Worm (Caenorhabditis elegans): ENCODE data around the gene F09D12.2.
"Not testable (repeated sequence)": the region's sequence is repeated elsewhere in the genome, so short reads cannot be mapped to it uniquely, and the experiment has no call there.

Gene F09D12.2

DNA sequence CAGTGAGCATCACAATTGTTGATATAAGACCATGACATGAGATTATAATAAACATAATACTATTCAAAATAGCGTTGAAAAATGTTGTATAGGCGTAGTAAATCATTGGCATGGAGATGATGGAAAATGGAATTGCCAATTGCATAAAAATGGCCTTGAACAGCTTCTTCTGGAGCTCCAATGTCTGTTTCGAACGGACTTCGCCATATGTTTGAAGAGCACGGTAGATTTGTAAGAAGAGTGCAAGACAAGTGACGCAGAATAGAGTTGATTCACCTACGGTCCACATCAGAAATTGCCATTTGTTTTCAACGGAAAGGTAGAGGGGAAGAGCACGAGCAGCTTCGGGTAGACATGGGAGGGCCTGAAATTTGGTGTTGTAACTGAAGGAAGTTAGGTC, 3.3 kb upstream of the F09D12.2 start:
- TF ChIP-seq tbx-11 (GFP tag; IDR thresholded peaks at IDR 0.05) (no peak), sea-1 (GFP tag; conservative IDR thresholded peaks at IDR 0.05) (no peak), flt-1 (GFP tag; IDR thresholded peaks at IDR 0.05) (no peak), hmg-4 (GFP tag; optimal IDR thresholded peaks at IDR 0.05) (no peak), hnd-1 (tag; optimal IDR thresholded peaks at IDR 0.05) (no peak), ama-1 (optimal IDR thresholded peaks at IDR 0.05) (no peak), ceh-13 (GFP tag; optimal IDR thresholded peaks at IDR 0.05) (no peak), tra-4 (tag; optimal IDR thresholded peaks at IDR 0.05) (no peak)

DNA sequence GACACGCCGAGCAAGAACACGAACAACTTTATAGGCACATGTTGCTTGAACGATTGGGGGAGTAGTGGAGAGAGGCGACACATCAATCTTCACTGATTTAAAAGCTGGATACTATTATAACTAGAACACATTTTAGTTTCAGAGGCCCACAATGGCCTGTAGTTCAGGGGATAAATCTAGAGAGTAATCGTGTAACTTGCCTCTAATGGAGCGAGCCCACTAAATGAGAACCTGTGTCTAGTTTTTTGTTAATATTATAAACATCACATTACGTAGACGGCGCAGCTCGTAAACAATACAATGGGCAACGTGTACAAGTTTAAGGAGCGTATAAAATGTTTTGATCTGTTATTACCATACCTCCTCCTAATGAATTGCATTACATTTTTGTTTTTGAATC, 613 bp upstream of the F09D12.2 start, which contains the start of gene F58E2.5:
TSS of gene F58E2.5 (plus strand) at position 301 of the 400 bp plus-strand sequence.
- no peak for TF ChIP-seq tbx-37 (GFP tag; conservative IDR thresholded peaks at IDR 0.05)
- no peak for TF ChIP-seq pes-1 (GFP tag; IDR thresholded peaks at IDR 0.05)
- TF ChIP-seq ceh-36 (tag; optimal IDR thresholded peaks at IDR 0.05): no peak
- no peak for TF ChIP-seq sea-1 (GFP tag; conservative IDR thresholded peaks at IDR 0.05)
- TF ChIP-seq ceh-13 (GFP tag; optimal IDR thresholded peaks at IDR 0.05): no peak
- no peak for TF ChIP-seq flt-1 (GFP tag; IDR thresholded peaks at IDR 0.05)
- TF ChIP-seq B0310.2 (tag; optimal IDR thresholded peaks at IDR 0.05): no peak
- TF ChIP-seq ets-7 (tag; optimal IDR thresholded peaks at IDR 0.05): no peak
- no peak for TF ChIP-seq hmg-4 (GFP tag; optimal IDR thresholded peaks at IDR 0.05)
- no peak for TF ChIP-seq tra-4 (tag; optimal IDR thresholded peaks at IDR 0.05)
- no peak for TF ChIP-seq ama-1 (optimal IDR thresholded peaks at IDR 0.05)
- no peak for TF ChIP-seq tbx-11 (GFP tag; IDR thresholded peaks at IDR 0.05)
- TF ChIP-seq F13C5.2 (tag; optimal IDR thresholded peaks at IDR 0.05): no peak
- no peak for TF ChIP-seq scrt-1 (GFP tag; IDR thresholded peaks at IDR 0.05)
- TF ChIP-seq hmbx-1 (tag; optimal IDR thresholded peaks at IDR 0.05): no peak
- no peak for TF ChIP-seq aly-1 (tag; optimal IDR thresholded peaks at IDR 0.05)
- TF ChIP-seq hnd-1 (tag; optimal IDR thresholded peaks at IDR 0.05): no peak

DNA sequence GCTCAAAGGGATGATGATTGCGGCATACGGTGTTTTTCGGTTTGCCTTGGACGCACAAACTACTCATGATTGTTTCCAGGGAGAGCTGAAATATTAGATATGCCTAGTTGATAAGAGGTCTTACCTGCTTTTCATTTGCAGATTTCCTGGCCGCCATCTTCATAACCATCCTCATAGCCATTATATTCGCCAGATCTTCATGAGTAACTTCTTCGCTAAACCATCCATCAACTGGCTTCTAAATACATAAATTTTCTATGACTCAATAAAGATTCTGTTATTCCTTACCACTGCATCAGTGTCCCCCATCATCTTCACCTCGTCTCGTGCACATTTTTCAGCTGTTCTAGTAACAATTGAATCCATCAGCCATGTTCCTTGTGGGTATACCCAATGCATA, 1.5 kb downstream of the F09D12.2 start:
- no peak for TF ChIP-seq ets-7 (tag; optimal IDR thresholded peaks at IDR 0.05)
- TF ChIP-seq F13C5.2 (tag; optimal IDR thresholded peaks at IDR 0.05): no peak
- no peak for TF ChIP-seq aly-1 (tag; optimal IDR thresholded peaks at IDR 0.05)

DNA sequence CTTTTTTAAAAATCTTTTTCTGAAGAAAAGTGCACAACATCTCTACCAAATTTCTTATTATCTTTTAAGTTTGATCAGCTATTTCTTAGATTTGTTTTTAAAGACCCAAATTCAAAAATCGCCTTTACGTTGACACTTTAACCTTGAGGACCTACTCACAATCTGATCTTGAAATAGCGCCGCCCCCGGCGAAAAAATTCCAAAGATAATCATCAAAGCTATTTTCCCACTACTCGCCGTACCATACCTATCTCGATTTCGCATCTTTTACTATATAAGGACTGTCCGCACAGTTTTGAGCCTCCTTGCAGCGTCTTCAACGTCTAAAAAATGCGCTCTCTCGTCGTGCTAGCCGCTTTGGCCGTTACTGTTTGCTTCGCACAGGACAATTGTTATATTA, 3.2 kb downstream of the F09D12.2 start, which contains the start of gene grd-10:
TSS of gene grd-10 (plus strand) at position 208 of the 400 bp plus-strand sequence.
- TF ChIP-seq tra-4 (tag; optimal IDR thresholded peaks at IDR 0.05): no peak
- no peak for TF ChIP-seq ceh-36 (tag; optimal IDR thresholded peaks at IDR 0.05)
- no peak for TF ChIP-seq tbx-37 (GFP tag; conservative IDR thresholded peaks at IDR 0.05)
- no peak for TF ChIP-seq hmbx-1 (tag; optimal IDR thresholded peaks at IDR 0.05)
- no peak for TF ChIP-seq aly-1 (tag; optimal IDR thresholded peaks at IDR 0.05)
- TF ChIP-seq sea-1 (GFP tag; conservative IDR thresholded peaks at IDR 0.05): no peak
- TF ChIP-seq hnd-1 (tag; optimal IDR thresholded peaks at IDR 0.05): no peak
- no peak for TF ChIP-seq scrt-1 (GFP tag; IDR thresholded peaks at IDR 0.05)
- no peak for TF ChIP-seq ama-1 (optimal IDR thresholded peaks at IDR 0.05)
- no peak for TF ChIP-seq flt-1 (GFP tag; IDR thresholded peaks at IDR 0.05)
- TF ChIP-seq ets-7 (tag; optimal IDR thresholded peaks at IDR 0.05): no peak
- no peak for TF ChIP-seq B0310.2 (tag; optimal IDR thresholded peaks at IDR 0.05)
- TF ChIP-seq ceh-13 (GFP tag; optimal IDR thresholded peaks at IDR 0.05): no peak
- no peak for TF ChIP-seq tbx-11 (GFP tag; IDR thresholded peaks at IDR 0.05)
- no peak for TF ChIP-seq pes-1 (GFP tag; IDR thresholded peaks at IDR 0.05)
- TF ChIP-seq F13C5.2 (tag; optimal IDR thresholded peaks at IDR 0.05): no peak
- no peak for TF ChIP-seq hmg-4 (GFP tag; optimal IDR thresholded peaks at IDR 0.05)

DNA sequence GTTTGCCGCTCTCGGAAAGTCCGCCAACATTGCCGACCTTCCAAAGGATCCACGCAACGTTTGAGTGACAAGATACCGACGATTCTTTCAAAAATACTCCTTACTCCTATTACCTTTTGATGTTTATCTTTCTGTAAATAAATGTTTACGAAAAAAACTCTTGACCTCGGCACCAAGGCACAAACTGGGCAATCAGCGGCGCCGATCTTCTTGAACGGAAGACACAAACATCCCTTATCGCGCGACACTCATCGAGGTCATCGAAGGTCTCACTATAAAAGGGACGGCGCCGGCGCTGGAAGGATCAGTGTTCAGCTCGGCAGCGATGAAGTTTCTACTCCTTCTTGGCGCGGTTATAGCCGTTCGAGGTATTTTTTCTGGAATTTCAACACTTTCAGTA, 4.6 kb downstream of the F09D12.2 start, which contains the start of gene grd-3:
TSS of gene grd-3 (plus strand) at position 302 of the 400 bp plus-strand sequence.
- TF ChIP-seq flt-1 (GFP tag; IDR thresholded peaks at IDR 0.05) (no peak), hmbx-1 (tag; optimal IDR thresholded peaks at IDR 0.05) (no peak), B0310.2 (tag; optimal IDR thresholded peaks at IDR 0.05) (no peak), ama-1 (optimal IDR thresholded peaks at IDR 0.05) (no peak), ets-7 (tag; optimal IDR thresholded peaks at IDR 0.05) (no peak), hmg-4 (GFP tag; optimal IDR thresholded peaks at IDR 0.05) (no peak)

DNA sequence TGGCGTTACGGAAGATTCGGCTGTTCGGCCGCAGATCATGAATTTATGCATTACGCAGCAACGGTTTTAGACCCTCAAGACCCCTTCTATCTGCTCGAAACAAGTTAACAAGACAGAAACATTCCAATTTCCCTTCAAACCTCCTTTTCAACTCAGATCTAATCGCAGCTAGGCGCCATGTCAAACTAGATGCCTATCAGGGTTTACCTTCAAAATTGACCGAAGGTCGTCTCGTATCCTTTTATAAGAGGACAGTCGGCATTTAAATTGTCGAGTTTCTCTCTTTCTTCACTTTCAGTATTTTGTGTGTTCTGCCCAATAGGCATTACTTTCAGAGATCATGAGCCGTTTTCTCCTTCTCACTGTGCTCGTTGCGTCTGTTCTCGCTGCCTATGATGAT, 6.0 kb downstream of the F09D12.2 start, which contains the start of gene grd-13:
TSS of gene grd-13 (plus strand) at position 291 of the 400 bp plus-strand sequence.
- TF ChIP-seq scrt-1 (GFP tag; IDR thresholded peaks at IDR 0.05): no peak
- TF ChIP-seq aly-1 (tag; optimal IDR thresholded peaks at IDR 0.05): no peak
- TF ChIP-seq hmbx-1 (tag; optimal IDR thresholded peaks at IDR 0.05): no peak
- TF ChIP-seq ceh-13 (GFP tag; optimal IDR thresholded peaks at IDR 0.05): no peak
- TF ChIP-seq ceh-36 (tag; optimal IDR thresholded peaks at IDR 0.05): no peak
- TF ChIP-seq flt-1 (GFP tag; IDR thresholded peaks at IDR 0.05): no peak
- no peak for TF ChIP-seq hmg-4 (GFP tag; optimal IDR thresholded peaks at IDR 0.05)
- no peak for TF ChIP-seq hnd-1 (tag; optimal IDR thresholded peaks at IDR 0.05)
- no peak for TF ChIP-seq ama-1 (optimal IDR thresholded peaks at IDR 0.05)
- TF ChIP-seq ets-7 (tag; optimal IDR thresholded peaks at IDR 0.05): no peak
- TF ChIP-seq tra-4 (tag; optimal IDR thresholded peaks at IDR 0.05): no peak
- TF ChIP-seq tbx-11 (GFP tag; IDR thresholded peaks at IDR 0.05): no peak
- TF ChIP-seq F13C5.2 (tag; optimal IDR thresholded peaks at IDR 0.05): no peak
- no peak for TF ChIP-seq sea-1 (GFP tag; conservative IDR thresholded peaks at IDR 0.05)
- no peak for TF ChIP-seq tbx-37 (GFP tag; conservative IDR thresholded peaks at IDR 0.05)

DNA sequence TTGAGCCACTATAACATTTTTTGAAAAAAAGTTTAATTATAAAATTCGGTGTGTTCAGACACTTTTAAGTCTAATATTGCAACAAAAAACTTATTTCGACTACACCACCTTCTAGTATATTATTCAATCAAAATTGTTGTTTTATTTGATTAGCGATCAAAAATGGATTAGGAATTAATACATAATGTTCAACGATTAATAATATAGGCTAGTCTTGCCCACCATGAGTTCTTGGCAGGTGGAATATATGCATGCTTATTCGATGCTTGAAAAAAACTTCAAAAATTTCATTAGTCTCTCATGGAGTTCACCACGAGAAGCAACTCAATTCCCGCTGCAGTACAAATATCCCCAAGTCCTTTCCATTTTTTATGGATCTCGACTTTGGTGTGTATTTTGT, 8.0 kb downstream of the F09D12.2 start, which contains the start of gene srz-32:
TSS of gene srz-32 (plus strand) at position 301 of the 400 bp plus-strand sequence.
- TF ChIP-seq tbx-37 (GFP tag; conservative IDR thresholded peaks at IDR 0.05) (no peak), ama-1 (optimal IDR thresholded peaks at IDR 0.05) (no peak), hnd-1 (tag; optimal IDR thresholded peaks at IDR 0.05) (no peak), scrt-1 (GFP tag; IDR thresholded peaks at IDR 0.05) (no peak), tbx-11 (GFP tag; IDR thresholded peaks at IDR 0.05) (no peak), tra-4 (tag; optimal IDR thresholded peaks at IDR 0.05) (no peak), flt-1 (GFP tag; IDR thresholded peaks at IDR 0.05) (no peak), ceh-13 (GFP tag; optimal IDR thresholded peaks at IDR 0.05) (no peak), pes-1 (GFP tag; IDR thresholded peaks at IDR 0.05) (no peak), hmbx-1 (tag; optimal IDR thresholded peaks at IDR 0.05) (no peak)

DNA sequence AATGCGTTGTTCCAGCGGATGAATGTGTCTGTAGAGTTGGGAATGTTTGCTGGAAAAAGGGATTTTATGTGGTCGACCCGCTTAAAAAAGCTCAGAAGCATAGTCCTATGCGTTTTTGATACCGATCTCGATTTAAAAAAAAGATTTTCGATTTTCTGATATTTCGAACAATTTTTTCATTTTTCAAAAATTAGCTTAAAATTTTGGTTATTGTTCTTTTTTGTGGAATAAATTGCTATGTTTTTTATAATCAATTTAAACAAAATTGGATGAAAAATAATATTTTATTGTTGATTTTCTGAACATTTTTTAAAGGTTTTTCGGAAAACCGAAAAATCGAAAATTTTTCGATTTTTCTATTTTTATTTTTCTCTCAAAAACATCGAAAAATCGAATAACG, 10.6 kb downstream of the F09D12.2 start, which contains the start of gene C04C3.7:
TSS of gene C04C3.7 (minus strand) at position 101 of the 400 bp plus-strand sequence.
- not testable (repeated sequence) for TF ChIP-seq hnd-1 (tag; optimal IDR thresholded peaks at IDR 0.05); pes-1 (GFP tag; IDR thresholded peaks at IDR 0.05); F13C5.2 (tag; optimal IDR thresholded peaks at IDR 0.05)

Measured in whole organism, early embryonic.